Comparison of ENCODE assay signal across 2 fruit fly cellular contexts in the genomic region with DNA sequence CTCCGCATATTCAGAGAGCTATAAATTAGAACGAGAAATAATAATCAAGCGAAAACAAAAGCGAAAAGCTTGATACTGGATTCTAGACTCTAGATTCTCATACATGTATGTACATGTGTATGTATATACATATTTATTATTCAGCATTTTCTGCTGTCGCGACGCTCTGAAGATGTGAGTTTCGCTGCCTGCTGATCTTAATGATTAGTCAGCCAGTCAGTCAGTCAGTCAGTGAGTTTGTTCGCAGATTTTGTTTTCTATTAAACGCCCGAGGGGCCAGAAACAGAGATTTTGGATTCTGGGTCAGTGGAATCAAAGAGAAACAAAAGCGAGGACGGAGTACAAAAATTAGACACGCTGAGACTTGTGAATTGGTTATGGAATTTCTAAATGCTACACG.
TF ChIP-seq lines count a peak whose summit lies in the region.

No protein-coding gene starts in this region.

- no peak for TF ChIP-seq CTCF in whole organism, embryonic (GFP tag; optimal IDR thresholded peaks at IDR 0.05; lab: Kevin White, UChicago)

TF ChIP-seq in whole organism, adult, 20 proteins besides CTCF, POLR2A, EP300 and RAD21:
- TF ChIP-seq tj (GFP tag; optimal IDR thresholded peaks at IDR 0.05; lab: Kevin White, UChicago) (peak; percentile 73), CG14711 (tag; optimal IDR thresholded peaks at IDR 0.05; lab: Kevin White, UChicago) (no peak)

TF ChIP-seq in whole organism, embryonic, 481 proteins besides CTCF, POLR2A, EP300 and RAD21:
- TF ChIP-seq sug (tag; optimal IDR thresholded peaks at IDR 0.05; lab: Kevin White, UChicago) (peak; percentile 23), Pdp1 (GFP tag; optimal IDR thresholded peaks at IDR 0.05; lab: Kevin White, UChicago) (peak in 1 of 2 experiments; percentile 12), sens (GFP tag; lab: Kevin White, UChicago) (peak; percentile 18), Ptx1 (GFP tag; IDR thresholded peaks at IDR 0.05; lab: Robert Waterston, UW) (no peak), Med (GFP tag; lab: Kevin White, UChicago) (peak; percentile 62), dysf (GFP tag; IDR thresholded peaks at IDR 0.05; lab: Robert Waterston, UW) (no peak), chinmo (GFP tag; IDR thresholded peaks at IDR 0.05; lab: Robert Waterston, UW; ENCODE audit: partially characterized antibody) (0 out of 4 replicates have a peak, but pooled peaks have one; percentile 6)
